Worm (Caenorhabditis elegans) whole organism, midembryonic: ENCODE data around the gene E04F6.4.

Experiments
- flt-1 ChIP-seq: fragments of 200-800 bp; sonication (Bioruptor generic); IDR thresholded peaks from 2 replicates; pipeline ENCODE4 v1.3.6; 2022; ENCODE audit warnings: missing genetic modification characterization, missing compliant biosample characterization
- klf-2 ChIP-seq: fragments of 200-800 bp; sonication (Bioruptor generic); conservative IDR thresholded peaks from 2 replicates; pipeline ENCODE4 v1.3.6; 2022; ENCODE audit warnings: missing genetic modification reagents, missing genetic modification characterization, missing compliant biosample characterization
- med-1 ChIP-seq: sonication (generic microtip); optimal IDR thresholded peaks from 2 replicates; lab custom pipeline; 2017; ENCODE audit warnings: missing genetic modification characterization, mild to moderate bottlenecking, missing compliant biosample characterization, antibody characterized with exemption, missing genetic modification reagents; ENCODE audit not compliant: insufficient read depth
- tab-1 ChIP-seq: fragments of 200-800 bp; sonication (Bioruptor generic); IDR thresholded peaks from 2 replicates; pipeline ENCODE4 v1.3.6; 2022; ENCODE audit warnings: missing genetic modification characterization, missing compliant biosample characterization
- ztf-29 ChIP-seq: fragments of 200-800 bp; sonication (Bioruptor generic); IDR thresholded peaks from 2 replicates; pipeline ENCODE4 v1.3.6; 2022; ENCODE audit warnings: missing genetic modification reagents, missing genetic modification characterization, missing compliant biosample characterization

DNA sequence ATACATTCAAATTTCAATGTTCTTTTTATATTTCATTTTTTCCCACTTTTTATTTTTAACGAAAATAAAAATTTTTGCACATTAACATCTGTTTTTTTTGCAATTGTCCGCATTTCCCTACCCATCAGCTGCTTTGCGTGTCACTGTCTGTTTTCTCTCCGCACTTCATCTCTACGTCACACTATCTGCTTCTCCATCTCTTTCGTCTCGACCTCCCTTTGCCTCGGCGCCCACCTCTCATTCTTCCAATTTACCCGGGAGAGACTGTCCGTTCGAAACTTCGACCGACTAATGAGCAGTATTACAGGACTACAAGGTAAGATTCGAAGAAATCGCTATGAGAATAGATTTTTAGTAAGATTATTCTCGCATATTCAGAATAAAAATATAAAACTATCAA lies 33.8 kb upstream of the E04F6.4 start, which contains the start of gene C27H5.2:
- no peak for TF ChIP-seq klf-2 (GFP tag; lab: Robert Waterston, UW)
- no peak for TF ChIP-seq tab-1 (GFP tag; lab: Robert Waterston, UW)
- no peak for TF ChIP-seq ztf-29 (GFP tag; lab: Robert Waterston, UW)
- TF ChIP-seq med-1 (GFP tag; lab: Kevin White, UChicago): no peak
- TF ChIP-seq flt-1 (GFP tag; lab: Robert Waterston, UW): no peak
